Fruit fly (Drosophila melanogaster) whole organism: ENCODE measurements around the gene CG11313.

Source experiments
- Dll ChIP-seq: fragments of >200 bp; optimal IDR thresholded peaks from 2 replicates; lab custom pipeline; 2017
- pan ChIP-seq: fragments of >200 bp; optimal IDR thresholded peaks from 2 replicates; lab custom pipeline; 2017

DNA sequence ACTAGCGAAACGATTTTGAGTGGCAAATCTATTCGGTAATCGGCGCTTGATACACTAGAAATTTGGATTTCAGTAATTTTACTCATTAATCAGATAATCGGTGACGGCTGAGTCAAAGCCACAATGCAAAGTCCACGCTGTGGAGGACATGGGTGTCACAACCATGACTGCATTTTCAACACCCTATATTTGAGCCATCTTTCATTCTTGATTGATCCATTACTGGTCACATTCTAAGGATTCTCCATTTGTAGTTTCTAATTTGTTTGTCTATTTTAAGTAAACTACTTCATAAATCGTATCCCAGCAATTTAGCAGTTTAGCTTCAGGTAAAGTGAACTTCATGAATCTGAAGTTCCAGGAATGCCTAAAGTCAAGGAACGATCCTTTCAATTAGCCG lies 33.9 kb downstream of the CG11313 start, which contains the start of gene Pka-C2:
- TF ChIP-seq Dll (lab: Kevin White, UChicago) (no peak), pan (no peak)
